Fruit fly (Drosophila melanogaster) whole organism, embryonic: ENCODE measurements around the gene Spt3.

Experiments
- C15 ChIP-seq: fragments of 200-800 bp; sonication (Bioruptor generic); IDR thresholded peaks from 3 replicates; pipeline ENCODE4 v1.3.6; 2022; ENCODE audit warnings: missing biosample characterization, missing genetic modification characterization
- CG10959 ChIP-seq: fragments of 200-800 bp; sonication (Bioruptor generic); IDR thresholded peaks from 2 replicates; pipeline ENCODE4 v1.3.6; 2022; ENCODE audit warnings: missing biosample characterization, missing genetic modification characterization
- CG11504 ChIP-seq: fragments of 200-800 bp; sonication (Bioruptor generic); optimal IDR thresholded peaks from 3 replicates; lab custom pipeline; 2019; ENCODE audit warnings: missing biosample characterization, mild to moderate bottlenecking, missing genetic modification characterization, moderate library complexity
- CG12942 ChIP-seq: fragments of 200-800 bp; sonication (Bioruptor generic); optimal IDR thresholded peaks from 3 replicates; lab custom pipeline; 2016; ENCODE audit warnings: missing biosample characterization, missing genetic modification characterization
- CG13624 ChIP-seq: fragments of 200-800 bp; sonication (Bioruptor generic); optimal IDR thresholded peaks from 2 replicates; lab custom pipeline; 2016; ENCODE audit warnings: missing biosample characterization, missing genetic modification characterization
- CG15073 ChIP-seq: fragments of 200-800 bp; sonication (Bioruptor generic); optimal IDR thresholded peaks from 2 replicates; lab custom pipeline; 2016; ENCODE audit warnings: missing biosample characterization, missing genetic modification characterization
- CG17385 ChIP-seq: fragments of 200-800 bp; sonication (Bioruptor generic); optimal IDR thresholded peaks from 3 replicates; lab custom pipeline; 2018; ENCODE audit warnings: missing biosample characterization, mild to moderate bottlenecking, missing genetic modification characterization
- CG30403 ChIP-seq: fragments of 200-800 bp; sonication (Bioruptor generic); optimal IDR thresholded peaks from 3 replicates; lab custom pipeline; 2016; ENCODE audit warnings: missing biosample characterization, missing genetic modification characterization
- CG33213 ChIP-seq: fragments of 200-800 bp; sonication (Bioruptor generic); optimal IDR thresholded peaks from 3 replicates; lab custom pipeline; 2016; ENCODE audit warnings: missing biosample characterization, missing genetic modification characterization
- CG3838 ChIP-seq: fragments of 200-800 bp; sonication (Bioruptor generic); optimal IDR thresholded peaks from 3 replicates; lab custom pipeline; 2016; ENCODE audit warnings: missing biosample characterization, missing genetic modification characterization
- CG3995 ChIP-seq: fragments of 200-800 bp; sonication (Bioruptor generic); optimal IDR thresholded peaks from 3 replicates; lab custom pipeline; 2016; ENCODE audit warnings: missing biosample characterization, missing genetic modification characterization
- CG6683 ChIP-seq: fragments of 200-800 bp; sonication (Bioruptor generic); optimal IDR thresholded peaks from 2 replicates; lab custom pipeline; 2017; ENCODE audit warnings: missing biosample characterization, mild to moderate bottlenecking, missing genetic modification characterization, missing genetic modification reagents
- CG7839 ChIP-seq: fragments of 200-800 bp; sonication (Bioruptor generic); optimal IDR thresholded peaks from 3 replicates; lab custom pipeline; 2018; ENCODE audit warnings: missing biosample characterization, mild to moderate bottlenecking, missing genetic modification characterization, moderate library complexity
- CG9727 ChIP-seq: fragments of 200-800 bp; sonication (Bioruptor generic); optimal IDR thresholded peaks from 3 replicates; lab custom pipeline; 2017; ENCODE audit warnings: missing biosample characterization, mild to moderate bottlenecking, missing genetic modification characterization
- CG9932 ChIP-seq: fragments of 200-800 bp; sonication (Bioruptor generic); IDR thresholded peaks from 2 replicates; pipeline ENCODE4 v1.3.6; 2022; ENCODE audit warnings: missing biosample characterization, missing genetic modification characterization
- Dbx ChIP-seq: fragments of 200-800 bp; sonication (Bioruptor generic); IDR thresholded peaks from 3 replicates; pipeline ENCODE4 v1.3.6; 2022; ENCODE audit warnings: missing biosample characterization, missing genetic modification characterization
- Ets65A ChIP-seq: fragments of 200-800 bp; sonication (Bioruptor generic); peaks from one replicate; lab custom pipeline; 2016; ENCODE audit warnings: missing biosample characterization, missing genetic modification characterization
- Ets97D ChIP-seq: fragments of 200-800 bp; sonication (Bioruptor generic); optimal IDR thresholded peaks from 3 replicates; lab custom pipeline; 2016; ENCODE audit warnings: missing biosample characterization, missing genetic modification characterization
- Fer1 ChIP-seq: fragments of 200-800 bp; sonication (Bioruptor generic); optimal IDR thresholded peaks from 2 replicates; lab custom pipeline; 2017; ENCODE audit warnings: missing biosample characterization, mild to moderate bottlenecking, missing genetic modification characterization
- HLHmδ ChIP-seq: fragments of 200-800 bp; sonication (Bioruptor generic); optimal IDR thresholded peaks from 2 replicates; lab custom pipeline; 2018; ENCODE audit warnings: missing biosample characterization, mild to moderate bottlenecking, missing genetic modification characterization, moderate library complexity
- Hmx ChIP-seq: fragments of 200-800 bp; sonication (Bioruptor generic); optimal IDR thresholded peaks from 2 replicates; lab custom pipeline; 2016; ENCODE audit warnings: missing biosample characterization, missing genetic modification characterization
- MESR4 ChIP-seq: fragments of 200-800 bp; sonication (Bioruptor generic); optimal IDR thresholded peaks from 2 replicates; lab custom pipeline; 2018; ENCODE audit warnings: missing biosample characterization, mild to moderate bottlenecking, missing genetic modification characterization, moderate library complexity
- NFAT ChIP-seq: fragments of 200-800 bp; sonication (Bioruptor generic); IDR thresholded peaks from 2 replicates; pipeline ENCODE4 v1.3.6; 2022; ENCODE audit warnings: missing biosample characterization, missing genetic modification characterization
- Nf-YA ChIP-seq: fragments of 200-800 bp; sonication (Bioruptor generic); IDR thresholded peaks from 2 replicates; pipeline ENCODE4 v1.3.6; 2022; ENCODE audit warnings: missing biosample characterization, missing genetic modification characterization
- Ssrp ChIP-seq: fragments of 200-800 bp; sonication (Bioruptor generic); optimal IDR thresholded peaks from 2 replicates; lab custom pipeline; 2018; ENCODE audit warnings: missing biosample characterization, mild to moderate bottlenecking, missing genetic modification characterization, moderate library complexity
- bcd ChIP-seq: fragments of 200-800 bp; sonication (Bioruptor generic); optimal IDR thresholded peaks from 2 replicates; lab custom pipeline; 2017; ENCODE audit warnings: missing biosample characterization, mild to moderate bottlenecking, missing genetic modification characterization
- cg ChIP-seq: fragments of 200-800 bp; sonication (Bioruptor generic); optimal IDR thresholded peaks from 3 replicates; lab custom pipeline; 2019; ENCODE audit warnings: missing biosample characterization, mild to moderate bottlenecking, missing genetic modification characterization, moderate library complexity
- ci ChIP-seq: fragments of 200-800 bp; sonication (Bioruptor generic); IDR thresholded peaks from 3 replicates; pipeline ENCODE4 v1.3.6; 2022; ENCODE audit warnings: missing biosample characterization, missing genetic modification characterization
- cwo ChIP-seq: fragments of 200-800 bp; sonication (Bioruptor generic); optimal IDR thresholded peaks from 3 replicates; lab custom pipeline; 2017; ENCODE audit warnings: missing biosample characterization, missing genetic modification characterization, mild to moderate bottlenecking, moderate library complexity, missing genetic modification reagents
- fd3F ChIP-seq: fragments of 200-800 bp; sonication (Bioruptor generic); optimal IDR thresholded peaks from 2 replicates; lab custom pipeline; 2018; ENCODE audit warnings: missing biosample characterization, mild to moderate bottlenecking, missing genetic modification characterization, moderate library complexity
- fd64A ChIP-seq: fragments of 200-800 bp; sonication (Bioruptor generic); optimal IDR thresholded peaks from 3 replicates; lab custom pipeline; 2018; ENCODE audit warnings: missing biosample characterization, mild to moderate bottlenecking, missing genetic modification characterization
- hb ChIP-seq: fragments of 200-800 bp; sonication (Bioruptor generic); IDR thresholded peaks from 3 replicates; pipeline ENCODE4 v1.3.6; 2022; ENCODE audit warnings: missing biosample characterization, missing genetic modification characterization; ENCODE audit not compliant: partially characterized antibody
- inv ChIP-seq: fragments of 200-800 bp; sonication (Bioruptor generic); IDR thresholded peaks from 2 replicates; pipeline ENCODE4 v1.3.6; 2022; ENCODE audit warnings: missing biosample characterization, missing genetic modification characterization; ENCODE audit not compliant: partially characterized antibody
- kay ChIP-seq: fragments of 200-800 bp; sonication (Bioruptor generic); optimal IDR thresholded peaks from 2 replicates; lab custom pipeline; 2016; ENCODE audit warnings: missing biosample characterization, missing genetic modification characterization
- klu ChIP-seq: fragments of 200-800 bp; sonication (Bioruptor generic); IDR thresholded peaks from 2 replicates; pipeline ENCODE4 v1.3.6; 2022; ENCODE audit warnings: missing biosample characterization, missing genetic modification characterization
- lilli ChIP-seq: fragments of 200-800 bp; sonication (Bioruptor generic); optimal IDR thresholded peaks from 3 replicates; lab custom pipeline; 2016; ENCODE audit warnings: missing biosample characterization, missing genetic modification characterization
- luna ChIP-seq: fragments of 200-800 bp; sonication (Bioruptor generic); optimal IDR thresholded peaks from 2 replicates; lab custom pipeline; 2016; ENCODE audit warnings: missing biosample characterization, missing genetic modification characterization
- mam ChIP-seq: fragments of 200-800 bp; sonication (Bioruptor generic); optimal IDR thresholded peaks from 3 replicates; lab custom pipeline; 2016; ENCODE audit warnings: missing biosample characterization, missing genetic modification characterization
- nmo ChIP-seq: fragments of 200-800 bp; sonication (Bioruptor generic); optimal IDR thresholded peaks from 2 replicates; lab custom pipeline; 2018; ENCODE audit warnings: missing biosample characterization, mild to moderate bottlenecking, missing genetic modification characterization, moderate library complexity
- onecut ChIP-seq: fragments of 200-800 bp; sonication (Bioruptor generic); IDR thresholded peaks from 2 replicates; pipeline ENCODE4 v1.3.6; 2022; ENCODE audit warnings: missing biosample characterization, missing genetic modification characterization
- pan ChIP-seq, 4 experiments: fragments of >200 bp in 3 of 4; fragments of 200-800 bp in 1 of 4; sonication (Bioruptor generic) in 1 of 4; optimal IDR thresholded peaks in 3 of 4; IDR thresholded peaks in 1 of 4; 2 replicates each; pipeline versions ENCODE4 v1.3.6 to Lab custom; 2017 to 2022; ENCODE audit warnings: missing biosample characterization in 2 of 4, missing genetic modification characterization in 2 of 4, mixed read lengths in 1 of 4
- pho ChIP-seq: fragments of 200-800 bp; sonication (Bioruptor generic); optimal IDR thresholded peaks from 2 replicates; lab custom pipeline; 2016; ENCODE audit warnings: missing biosample characterization, missing genetic modification characterization
- phol ChIP-seq: fragments of 200-800 bp; sonication (Bioruptor generic); optimal IDR thresholded peaks from 3 replicates; lab custom pipeline; 2018; ENCODE audit warnings: missing biosample characterization, mild to moderate bottlenecking, missing genetic modification characterization, moderate library complexity
- sc ChIP-seq, 3 experiments: fragments of >200 bp in 2 of 3; fragments of 200-800 bp in 1 of 3; sonication (Bioruptor generic) in 1 of 3; optimal IDR thresholded peaks; 2 replicates in 2 of 3; 3 replicates in 1 of 3; lab custom pipeline; 2017; ENCODE audit warnings: mild to moderate bottlenecking in 1 of 3, missing biosample characterization in 1 of 3, missing genetic modification characterization in 1 of 3, missing genetic modification reagents in 1 of 3
- sd ChIP-seq: fragments of 200-800 bp; sonication (Bioruptor generic); optimal IDR thresholded peaks from 3 replicates; lab custom pipeline; 2018; ENCODE audit warnings: missing biosample characterization, mild to moderate bottlenecking, missing genetic modification characterization, moderate library complexity
- slbo ChIP-seq: fragments of 200-800 bp; sonication (Bioruptor generic); IDR thresholded peaks from 2 replicates; pipeline ENCODE4 v1.3.6; 2022; ENCODE audit warnings: missing biosample characterization, missing genetic modification characterization
- tgo ChIP-seq: fragments of 200-800 bp; sonication (Bioruptor generic); IDR thresholded peaks from 3 replicates; pipeline ENCODE4 v1.3.6; 2022; ENCODE audit warnings: missing biosample characterization, missing genetic modification characterization
- vfl ChIP-seq: fragments of 200-800 bp; sonication (Bioruptor generic); optimal IDR thresholded peaks from 2 replicates; lab custom pipeline; 2016; ENCODE audit warnings: missing biosample characterization, missing genetic modification characterization
- zfh2 ChIP-seq: fragments of 200-800 bp; sonication (Bioruptor generic); optimal IDR thresholded peaks from 2 replicates; lab custom pipeline; 2016; ENCODE audit warnings: missing biosample characterization, missing genetic modification characterization

Gene Spt3

dm6 chr3R:12010202-12010824 is 6.6 kb upstream of the Spt3 start, which contains the start of the genes KLHL18 and GCC185 (continued):
- TF ChIP-seq CG30403 (GFP tag; lab: Kevin White, UChicago) (peak; percentile 93), Ssrp (tag; lab: Kevin White, UChicago) (peak; percentile 71), fd64A (GFP tag; lab: Kevin White, UChicago) (no peak), CG10959 (peak; percentile 51; the same call in 1 of the 2 replicates), Fer1 (GFP tag; lab: Kevin White, UChicago) (no peak), sc (optimal IDR thresholded peaks at IDR 0.05; lab: Kevin White, UChicago) (no peak), sc (GFP tag; optimal IDR thresholded peaks at IDR 0.05; lab: Kevin White, UChicago) (peak; percentile 57), CG9727 (GFP tag; lab: Kevin White, UChicago) (peak; percentile 76), kay (GFP tag; lab: Kevin White, UChicago) (peak; percentile 65), bcd (GFP tag; lab: Kevin White, UChicago) (peak; percentile 83), fd3F (GFP tag; lab: Kevin White, UChicago) (peak; percentile 62), lilli (GFP tag; lab: Kevin White, UChicago) (peak; percentile 84), Ets97D (peak; percentile 34), MESR4 (GFP tag; lab: Kevin White, UChicago) (peak; percentile 53), luna (no peak), CG6683 (GFP tag; lab: Kevin White, UChicago) (peak; percentile 27), HLHmδ (GFP tag; lab: Kevin White, UChicago) (no peak), inv (peak; percentile 79), slbo (GFP tag; lab: Robert Waterston, UW) (peak; percentile 89), pan (optimal IDR thresholded peaks at IDR 0.05; lab: Kevin White, UChicago) (no peak), pan (GFP tag; optimal IDR thresholded peaks at IDR 0.05 in 1 of 2, IDR thresholded peaks at IDR 0.05 in 1 of 2) (peak in 1 of 2 experiments; percentile 59), Hmx (GFP tag; lab: Kevin White, UChicago) (peak; percentile 75), ci (GFP tag; lab: Robert Waterston, UW) (no peak), CG15073 (GFP tag; lab: Kevin White, UChicago) (peak; percentile 17), mam (GFP tag; lab: Kevin White, UChicago) (peak; percentile 85), CG3995 (GFP tag; lab: Kevin White, UChicago) (peak; percentile 74), klu (peak; percentile 76; the same call in 1 of the 2 replicates), nmo (peak; percentile 91), zfh2 (GFP tag; lab: Kevin White, UChicago) (peak; percentile 81), CG9932 (GFP tag; lab: Robert Waterston, UW) (peak; percentile 88), Ets65A (GFP tag; lab: Kevin White, UChicago) (peak; percentile 95), CG3838 (GFP tag; lab: Kevin White, UChicago) (peak; percentile 6), pho (GFP tag; lab: Kevin White, UChicago) (peak; percentile 78), cg (GFP tag; lab: Kevin White, UChicago) (no peak), C15 (GFP tag; lab: Robert Waterston, UW) (peak; percentile 42; the same call in 1 of the 3 replicates), sd (tag; lab: Kevin White, UChicago) (no peak), CG11504 (tag; lab: Kevin White, UChicago) (peak; percentile 88), hb (GFP tag; lab: Robert Waterston, UW) (peak; percentile 78), CG33213 (GFP tag; lab: Kevin White, UChicago) (peak; percentile 23), CG12942 (GFP tag; lab: Kevin White, UChicago) (peak; percentile 82), cwo (GFP tag; lab: Kevin White, UChicago) (peak; percentile 33), CG13624 (GFP tag; lab: Kevin White, UChicago) (peak; percentile 64), CG7839 (tag; lab: Kevin White, UChicago) (peak; percentile 76), onecut (GFP tag; lab: Robert Waterston, UW) (no peak), phol (peak; percentile 87), Nf-YA (GFP tag; lab: Robert Waterston, UW) (no peak), CG17385 (GFP tag; lab: Kevin White, UChicago) (no peak), NFAT (GFP tag; lab: Robert Waterston, UW) (0 out of 2 replicates have a peak, but pooled peaks have one; percentile 37), tgo (GFP tag; lab: Robert Waterston, UW) (peak; percentile 69), Dbx (GFP tag; lab: Robert Waterston, UW) (peak; percentile 88; the same call in 2 of the 3 replicates), vfl (GFP tag; lab: Kevin White, UChicago) (peak; percentile 63)
